Worm (Caenorhabditis elegans) whole organism, L1 larva: ENCODE results near the gene str-66.

Experiments
- Y116A8C.19 ChIP-seq: sonication (generic microtip); optimal IDR thresholded peaks from 2 replicates; lab custom pipeline; 2016; ENCODE audit warnings: missing compliant biosample characterization, missing genetic modification characterization, borderline replicate concordance
- lin-15B ChIP-seq: fragments of 150-350 bp; sonication (generic microtip); optimal IDR thresholded peaks from 3 replicates; lab custom pipeline; 2014; ENCODE audit warnings: missing biosample characterization, missing genetic modification characterization
- nhr-237 ChIP-seq: fragments of 150-350 bp; optimal IDR thresholded peaks from 2 replicates; lab custom pipeline; 2014; ENCODE audit warnings: missing biosample characterization, missing genetic modification characterization
- nhr-77 ChIP-seq: fragments of 150-350 bp; optimal IDR thresholded peaks from 2 replicates; lab custom pipeline; 2014; ENCODE audit warnings: missing biosample characterization, missing genetic modification characterization
- pqm-1 ChIP-seq: sonication (generic microtip); optimal IDR thresholded peaks from 3 replicates; lab custom pipeline; 2017; ENCODE audit warnings: missing biosample characterization, missing genetic modification characterization
- skn-1 ChIP-seq: fragments of 150-350 bp; optimal IDR thresholded peaks from 2 replicates; lab custom pipeline; 2014; ENCODE audit warnings: missing biosample characterization, missing genetic modification characterization
- snpc-4 ChIP-seq: fragments of 150-350 bp; optimal IDR thresholded peaks from 2 replicates; lab custom pipeline; 2014; ENCODE audit warnings: missing biosample characterization, missing genetic modification characterization

DNA sequence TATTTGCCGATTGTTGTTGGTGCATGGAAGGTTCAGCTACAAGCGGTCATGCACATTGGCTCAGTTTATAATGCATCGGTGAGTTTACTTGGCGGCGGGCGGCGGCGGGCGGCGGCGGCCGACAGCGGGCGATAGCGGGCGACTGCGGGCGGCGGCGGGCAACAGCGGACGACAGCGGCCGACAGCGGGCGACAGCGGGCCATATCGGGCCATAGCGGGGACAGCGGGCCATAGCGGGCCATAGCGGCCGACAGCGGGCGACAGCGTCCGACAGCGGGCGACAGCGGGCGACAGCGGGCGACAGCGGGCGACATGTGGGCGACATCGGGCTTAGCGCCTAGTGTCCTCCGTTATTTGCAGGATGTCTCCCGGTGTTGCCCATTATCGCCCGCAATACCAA is 28.1 kb upstream of the str-66 start:
- TF ChIP-seq skn-1 (tag; lab: Kevin White, UChicago): no peak
- TF ChIP-seq nhr-77 (tag; lab: Kevin White, UChicago): no peak
- no peak for TF ChIP-seq Y116A8C.19 (tag; lab: Kevin White, UChicago)
- TF ChIP-seq pqm-1 (tag; lab: Kevin White, UChicago): no peak
- no peak for TF ChIP-seq nhr-237 (tag; lab: Kevin White, UChicago)
- no peak for TF ChIP-seq snpc-4 (tag; lab: Kevin White, UChicago)
- TF ChIP-seq lin-15B (tag; lab: Kevin White, UChicago): no peak
